Fruit fly (Drosophila melanogaster) whole organism, embryonic: ENCODE measurements around the gene Klp67A.

Source experiments
- Atf6 ChIP-seq: fragments of 200-800 bp; sonication (Bioruptor generic); IDR thresholded peaks from 2 replicates; pipeline ENCODE4 v1.3.6; 2022; ENCODE audit warnings: missing biosample characterization, missing genetic modification characterization
- CG10274 ChIP-seq: fragments of 200-800 bp; sonication (Bioruptor generic); optimal IDR thresholded peaks from 3 replicates; lab custom pipeline; 2017; ENCODE audit warnings: missing biosample characterization, mild to moderate bottlenecking, missing genetic modification characterization
- CG12769 ChIP-seq: fragments of 200-800 bp; sonication (Bioruptor generic); optimal IDR thresholded peaks from 2 replicates; lab custom pipeline; 2019; ENCODE audit warnings: missing biosample characterization, mild to moderate bottlenecking, missing genetic modification characterization, moderate library complexity
- CG13287 ChIP-seq: fragments of 200-800 bp; sonication (Bioruptor generic); IDR thresholded peaks from 2 replicates; pipeline ENCODE4 v1.3.6; 2022; ENCODE audit warnings: missing biosample characterization, missing genetic modification characterization; ENCODE audit not compliant: partially characterized antibody
- CG13296 ChIP-seq: fragments of 200-800 bp; sonication (Bioruptor generic); optimal IDR thresholded peaks from 3 replicates; lab custom pipeline; 2018; ENCODE audit warnings: missing biosample characterization, mild to moderate bottlenecking, missing genetic modification characterization
- CG14667 ChIP-seq: fragments of 200-800 bp; sonication (Bioruptor generic); IDR thresholded peaks from 2 replicates; pipeline ENCODE4 v1.3.6; 2022; ENCODE audit warnings: missing biosample characterization, missing genetic modification characterization
- CG15514 ChIP-seq: fragments of 200-800 bp; sonication (Bioruptor generic); optimal IDR thresholded peaks from 3 replicates; lab custom pipeline; 2017; ENCODE audit warnings: missing biosample characterization, missing genetic modification characterization, mild to moderate bottlenecking, moderate library complexity, missing genetic modification reagents
- CG16779 ChIP-seq: fragments of 200-800 bp; sonication (Bioruptor generic); IDR thresholded peaks from 2 replicates; pipeline ENCODE4 v1.3.6; 2022; ENCODE audit warnings: missing biosample characterization, missing genetic modification characterization
- CG17359 ChIP-seq: fragments of 200-800 bp; sonication (Bioruptor generic); optimal IDR thresholded peaks from 3 replicates; lab custom pipeline; 2018; ENCODE audit warnings: missing biosample characterization, mild to moderate bottlenecking, missing genetic modification characterization, moderate library complexity
- CG17829 ChIP-seq: fragments of 200-800 bp; optimal IDR thresholded peaks from 2 replicates; lab custom pipeline; 2019; ENCODE audit warnings: missing biosample characterization, mild to moderate bottlenecking, missing genetic modification characterization, moderate library complexity
- CG2129 ChIP-seq: fragments of 200-800 bp; sonication (Bioruptor generic); IDR thresholded peaks from 2 replicates; pipeline ENCODE4 v1.3.6; 2022; ENCODE audit warnings: missing biosample characterization, missing genetic modification characterization; ENCODE audit not compliant: partially characterized antibody
- CG2889 ChIP-seq: fragments of 200-800 bp; sonication (Bioruptor generic); IDR thresholded peaks from 3 replicates; pipeline ENCODE4 v1.3.6; 2022; ENCODE audit warnings: missing biosample characterization, missing genetic modification characterization
- CG34224 ChIP-seq: fragments of 200-800 bp; sonication (Bioruptor generic); IDR thresholded peaks from 3 replicates; pipeline ENCODE4 v1.3.6; 2022; ENCODE audit warnings: missing biosample characterization, missing genetic modification characterization; ENCODE audit not compliant: partially characterized antibody
- CG5953 ChIP-seq: fragments of 200-800 bp; sonication (Bioruptor generic); IDR thresholded peaks from 2 replicates; pipeline ENCODE4 v1.3.6; 2022; ENCODE audit warnings: missing biosample characterization, missing genetic modification characterization
- CG7556 ChIP-seq: fragments of 200-800 bp; sonication (Bioruptor generic); optimal IDR thresholded peaks from 2 replicates; lab custom pipeline; 2017; ENCODE audit warnings: missing biosample characterization, mild to moderate bottlenecking, missing genetic modification characterization
- CG8089 ChIP-seq: fragments of 200-800 bp; sonication (Bioruptor generic); optimal IDR thresholded peaks from 3 replicates; lab custom pipeline; 2016; ENCODE audit warnings: missing biosample characterization, missing genetic modification characterization
- CG9437 ChIP-seq: fragments of 200-800 bp; sonication (Bioruptor generic); optimal IDR thresholded peaks from 2 replicates; lab custom pipeline; 2018; ENCODE audit warnings: missing biosample characterization, mild to moderate bottlenecking, missing genetic modification characterization
- CG9932 ChIP-seq: fragments of 200-800 bp; sonication (Bioruptor generic); IDR thresholded peaks from 2 replicates; pipeline ENCODE4 v1.3.6; 2022; ENCODE audit warnings: missing biosample characterization, missing genetic modification characterization
- D19B ChIP-seq: fragments of 200-800 bp; sonication (Bioruptor generic); optimal IDR thresholded peaks from 2 replicates; lab custom pipeline; 2017; ENCODE audit warnings: missing biosample characterization, mild to moderate bottlenecking, missing genetic modification characterization
- Dad ChIP-seq: fragments of 200-800 bp; sonication (Bioruptor generic); optimal IDR thresholded peaks from 3 replicates; lab custom pipeline; 2016; ENCODE audit warnings: missing biosample characterization, missing genetic modification characterization
- Dp ChIP-seq: fragments of 200-800 bp; sonication (Bioruptor generic); optimal IDR thresholded peaks from 2 replicates; lab custom pipeline; 2018; ENCODE audit warnings: missing biosample characterization, mild to moderate bottlenecking, missing genetic modification characterization, moderate library complexity
- Fer3 ChIP-seq: fragments of 200-800 bp; sonication (Bioruptor generic); optimal IDR thresholded peaks from 2 replicates; lab custom pipeline; 2018; ENCODE audit warnings: missing biosample characterization, mild to moderate bottlenecking, missing genetic modification characterization, moderate library complexity
- HHEX ChIP-seq: fragments of 200-800 bp; sonication (Bioruptor generic); optimal IDR thresholded peaks from 3 replicates; lab custom pipeline; 2017; ENCODE audit warnings: missing biosample characterization, mild to moderate bottlenecking, missing genetic modification characterization, missing genetic modification reagents
- Hr3 ChIP-seq: fragments of 200-800 bp; sonication (Bioruptor generic); optimal IDR thresholded peaks from 3 replicates; lab custom pipeline; 2016; ENCODE audit warnings: missing biosample characterization, missing genetic modification characterization
- Hr51 ChIP-seq, 2 experiments: fragments of 200-800 bp; sonication (Bioruptor generic); optimal IDR thresholded peaks; 2 replicates in 1 of 2; 3 replicates in 1 of 2; lab custom pipeline; 2016 to 2018; ENCODE audit warnings: missing biosample characterization in 2 of 2, missing genetic modification characterization in 2 of 2, mild to moderate bottlenecking in 1 of 2, moderate library complexity in 1 of 2
- MBD-R2 ChIP-seq: fragments of 200-800 bp; sonication (Bioruptor generic); IDR thresholded peaks from 2 replicates; pipeline ENCODE4 v1.3.6; 2022; ENCODE audit warnings: missing biosample characterization, missing genetic modification characterization
- NFAT ChIP-seq: fragments of 200-800 bp; sonication (Bioruptor generic); IDR thresholded peaks from 2 replicates; pipeline ENCODE4 v1.3.6; 2022; ENCODE audit warnings: missing biosample characterization, missing genetic modification characterization
- NfI ChIP-seq: fragments of 200-800 bp; sonication (Bioruptor generic); optimal IDR thresholded peaks from 3 replicates; lab custom pipeline; 2018; ENCODE audit warnings: missing biosample characterization, mild to moderate bottlenecking, missing genetic modification characterization, moderate library complexity
- Optix ChIP-seq: fragments of 200-800 bp; sonication (Bioruptor generic); IDR thresholded peaks from 3 replicates; pipeline ENCODE4 v1.3.6; 2022; ENCODE audit warnings: missing biosample characterization, missing genetic modification characterization
- Pdp1 ChIP-seq, 2 experiments: fragments of 200-800 bp; sonication (Bioruptor generic); optimal IDR thresholded peaks; 3 replicates each; lab custom pipeline; 2016; ENCODE audit warnings: missing biosample characterization in 2 of 2, missing genetic modification characterization in 2 of 2, mild to moderate bottlenecking in 1 of 2, moderate library complexity in 1 of 2
- Scr ChIP-seq: fragments of 200-800 bp; sonication (Bioruptor generic); IDR thresholded peaks from 2 replicates; pipeline ENCODE4 v1.3.6; 2022; ENCODE audit warnings: missing biosample characterization, missing genetic modification characterization; ENCODE audit not compliant: partially characterized antibody
- amos ChIP-seq: fragments of 200-800 bp; sonication (Bioruptor generic); IDR thresholded peaks from 2 replicates; pipeline ENCODE4 v1.3.6; 2022; ENCODE audit warnings: missing biosample characterization, missing genetic modification characterization; ENCODE audit not compliant: partially characterized antibody
- ap ChIP-seq: fragments of 200-800 bp; sonication (Bioruptor generic); IDR thresholded peaks from 2 replicates; pipeline ENCODE4 v1.3.6; 2022; ENCODE audit warnings: missing biosample characterization, missing genetic modification characterization
- bigmax ChIP-seq: fragments of 200-800 bp; sonication (Bioruptor generic); optimal IDR thresholded peaks from 2 replicates; lab custom pipeline; 2018; ENCODE audit warnings: missing biosample characterization, mild to moderate bottlenecking, missing genetic modification characterization
- crol ChIP-seq: fragments of 200-800 bp; sonication (Bioruptor generic); IDR thresholded peaks from 2 replicates; pipeline ENCODE4 v1.3.6; 2022; ENCODE audit warnings: missing biosample characterization, missing genetic modification characterization
- da ChIP-seq: fragments of 200-800 bp; sonication (Bioruptor generic); optimal IDR thresholded peaks from 2 replicates; lab custom pipeline; 2016; ENCODE audit warnings: missing biosample characterization, missing genetic modification characterization
- disco-r ChIP-seq: fragments of 200-800 bp; sonication (Bioruptor generic); optimal IDR thresholded peaks from 2 replicates; lab custom pipeline; 2016; ENCODE audit warnings: missing biosample characterization, missing genetic modification characterization
- esg ChIP-seq: fragments of 200-800 bp; sonication (Bioruptor generic); conservative IDR thresholded peaks from 2 replicates; pipeline ENCODE4 v1.3.6; 2022; ENCODE audit warnings: missing biosample characterization, missing genetic modification characterization
- gsb-n ChIP-seq: fragments of 200-800 bp; sonication (Bioruptor generic); optimal IDR thresholded peaks from 3 replicates; lab custom pipeline; 2018; ENCODE audit warnings: missing biosample characterization, mild to moderate bottlenecking, missing genetic modification characterization
- mld ChIP-seq: fragments of 200-800 bp; sonication (Bioruptor generic); IDR thresholded peaks from 3 replicates; pipeline ENCODE4 v1.3.6; 2022; ENCODE audit warnings: missing biosample characterization, missing genetic modification characterization; ENCODE audit not compliant: partially characterized antibody
- nmo ChIP-seq: fragments of 200-800 bp; sonication (Bioruptor generic); optimal IDR thresholded peaks from 2 replicates; lab custom pipeline; 2018; ENCODE audit warnings: missing biosample characterization, mild to moderate bottlenecking, missing genetic modification characterization, moderate library complexity
- sens ChIP-seq: fragments of 200-800 bp; sonication (Bioruptor generic); peaks from one replicate; lab custom pipeline; 2016; ENCODE audit warnings: missing biosample characterization, missing genetic modification characterization
- stc ChIP-seq: fragments of 200-800 bp; sonication (Bioruptor generic); IDR thresholded peaks from 2 replicates; pipeline ENCODE4 v1.3.6; 2022; ENCODE audit warnings: missing biosample characterization, missing genetic modification characterization
- trh ChIP-seq: fragments of 200-800 bp; sonication (Bioruptor generic); optimal IDR thresholded peaks from 2 replicates; lab custom pipeline; 2016; ENCODE audit warnings: missing biosample characterization, missing genetic modification characterization
- twi ChIP-seq: fragments of 200-800 bp; optimal IDR thresholded peaks from 2 replicates; lab custom pipeline; 2019; ENCODE audit warnings: missing biosample characterization, mild to moderate bottlenecking, missing genetic modification characterization, moderate library complexity
- zfh1 ChIP-seq: fragments of 200-800 bp; sonication (Bioruptor generic); IDR thresholded peaks from 3 replicates; pipeline ENCODE4 v1.3.6; 2022; ENCODE audit warnings: missing biosample characterization, missing genetic modification characterization

Klp67A gene

dm6 chr3L:9364131-9364530 lies 2.7 kb downstream of the Klp67A start, which contains the start of gene mRRF1 (continued):
- TF ChIP-seq D19B (GFP tag; lab: Kevin White, UChicago) (no peak), CG9932 (no peak), zfh1 (GFP tag; lab: Robert Waterston, UW) (no peak), CG9437 (GFP tag; lab: Kevin White, UChicago) (peak; percentile 99), esg (GFP tag; lab: Robert Waterston, UW) (no peak), CG16779 (GFP tag; lab: Robert Waterston, UW) (no peak), CG14667 (GFP tag; lab: Robert Waterston, UW) (no peak), CG15514 (GFP tag; lab: Kevin White, UChicago) (peak; percentile 40), stc (GFP tag; lab: Robert Waterston, UW) (no peak), crol (no peak), Hr51 (GFP tag; optimal IDR thresholded peaks at IDR 0.05; lab: Kevin White, UChicago) (no peak), disco-r (GFP tag; lab: Kevin White, UChicago) (no peak), ap (no peak), gsb-n (tag; lab: Kevin White, UChicago) (peak; percentile 9), CG8089 (no peak), Fer3 (tag; lab: Kevin White, UChicago) (no peak), CG12769 (tag; lab: Kevin White, UChicago) (no peak), CG2889 (GFP tag; lab: Robert Waterston, UW) (no peak), CG34224 (peak; percentile 35; the same call in 1 of the 3 replicates), MBD-R2 (peak; percentile 41; the same call in 1 of the 2 replicates), sens (GFP tag; lab: Kevin White, UChicago) (no peak), Dad (no peak), CG13287 (GFP tag; lab: Robert Waterston, UW) (peak; percentile 36; the same call in 1 of the 2 replicates), bigmax (no peak), twi (tag; lab: Kevin White, UChicago) (no peak), NFAT (GFP tag; lab: Robert Waterston, UW) (no peak), amos (no peak), Optix (GFP tag; lab: Robert Waterston, UW) (no peak), Scr (GFP tag; lab: Robert Waterston, UW) (no peak), mld (no peak), da (no peak), CG2129 (no peak), Pdp1 (GFP tag; optimal IDR thresholded peaks at IDR 0.05; lab: Kevin White, UChicago) (peak in 1 of 2 experiments; percentile 66), Dp (GFP tag; lab: Kevin White, UChicago) (peak; percentile 70), trh (GFP tag; lab: Kevin White, UChicago) (no peak), CG13296 (GFP tag; lab: Kevin White, UChicago) (no peak), HHEX (GFP tag; lab: Kevin White, UChicago) (no peak), NfI (GFP tag; lab: Kevin White, UChicago) (no peak), CG5953 (GFP tag; lab: Robert Waterston, UW) (no peak), nmo (GFP tag; lab: Kevin White, UChicago) (no peak), CG7556 (no peak), CG10274 (no peak), Hr3 (GFP tag; lab: Kevin White, UChicago) (no peak), Atf6 (GFP tag; lab: Robert Waterston, UW) (no peak), CG17359 (peak; percentile 76), CG17829 (tag; lab: Kevin White, UChicago) (no peak)
